Fruit fly (Drosophila melanogaster) whole organism, embryonic: Measurements from ENCODE around the gene ddbt.
A peak's percentile ranks its signal among the peaks of the same experiment; 100 is the strongest.

Source experiments
- Asciz ChIP-seq: fragments of 200-800 bp; sonication (Bioruptor generic); optimal IDR thresholded peaks from 2 replicates; lab custom pipeline; 2017; ENCODE audit warnings: missing biosample characterization, mild to moderate bottlenecking, missing genetic modification characterization, missing genetic modification reagents
- Bdp1 ChIP-seq: fragments of 200-800 bp; sonication (Bioruptor generic); optimal IDR thresholded peaks from 3 replicates; lab custom pipeline; 2016; ENCODE audit warnings: missing biosample characterization, missing genetic modification characterization
- C15 ChIP-seq: fragments of 200-800 bp; sonication (Bioruptor generic); IDR thresholded peaks from 3 replicates; pipeline ENCODE4 v1.3.6; 2022; ENCODE audit warnings: missing biosample characterization, missing genetic modification characterization
- CG10565 ChIP-seq: fragments of 200-800 bp; sonication (Bioruptor generic); optimal IDR thresholded peaks from 3 replicates; lab custom pipeline; 2016; ENCODE audit warnings: missing biosample characterization, mild to moderate bottlenecking, missing genetic modification characterization
- CG11398 ChIP-seq: fragments of 200-800 bp; sonication (Bioruptor generic); optimal IDR thresholded peaks from 2 replicates; lab custom pipeline; 2016; ENCODE audit warnings: missing biosample characterization, missing genetic modification characterization
- CG12219 ChIP-seq: fragments of 200-800 bp; sonication (Bioruptor generic); optimal IDR thresholded peaks from 3 replicates; lab custom pipeline; 2018; ENCODE audit warnings: missing biosample characterization, mild to moderate bottlenecking, missing genetic modification characterization
- CG1233 ChIP-seq: fragments of 200-800 bp; sonication (Bioruptor generic); optimal IDR thresholded peaks from 4 replicates; lab custom pipeline; 2018; ENCODE audit warnings: missing biosample characterization, mild to moderate bottlenecking, missing genetic modification characterization
- CG14441 ChIP-seq: fragments of 200-800 bp; sonication (Bioruptor generic); IDR thresholded peaks from 2 replicates; pipeline ENCODE4 v1.3.6; 2022; ENCODE audit warnings: missing biosample characterization, missing genetic modification characterization
- CG14860 ChIP-seq: fragments of 200-800 bp; sonication (Bioruptor generic); IDR thresholded peaks from 3 replicates; pipeline ENCODE4 v1.3.6; 2022; ENCODE audit warnings: missing biosample characterization, missing genetic modification characterization; ENCODE audit not compliant: partially characterized antibody
- CG14965 ChIP-seq: fragments of 200-800 bp; sonication (Bioruptor generic); optimal IDR thresholded peaks from 2 replicates; lab custom pipeline; 2016; ENCODE audit warnings: missing biosample characterization, missing genetic modification characterization, borderline replicate concordance
- CG15601 ChIP-seq: fragments of 200-800 bp; sonication (Bioruptor generic); optimal IDR thresholded peaks from 3 replicates; lab custom pipeline; 2019; ENCODE audit warnings: missing biosample characterization, mild to moderate bottlenecking, missing genetic modification characterization, moderate library complexity
- CG18476 ChIP-seq: fragments of 200-800 bp; sonication (Bioruptor generic); optimal IDR thresholded peaks from 2 replicates; lab custom pipeline; 2016; ENCODE audit warnings: missing biosample characterization, mild to moderate bottlenecking, missing genetic modification characterization
- CG2202 ChIP-seq: fragments of 200-800 bp; sonication (Bioruptor generic); optimal IDR thresholded peaks from 2 replicates; lab custom pipeline; 2018; ENCODE audit warnings: missing biosample characterization, mild to moderate bottlenecking, missing genetic modification characterization
- CG2678 ChIP-seq: fragments of 200-800 bp; sonication (Bioruptor generic); optimal IDR thresholded peaks from 3 replicates; lab custom pipeline; 2019; ENCODE audit warnings: missing biosample characterization, mild to moderate bottlenecking, missing genetic modification characterization, moderate library complexity
- CG32532 ChIP-seq: fragments of 200-800 bp; sonication (Bioruptor generic); IDR thresholded peaks from 2 replicates; pipeline ENCODE4 v1.3.6; 2022; ENCODE audit warnings: missing biosample characterization, missing genetic modification characterization
- CG3838 ChIP-seq: fragments of 200-800 bp; sonication (Bioruptor generic); optimal IDR thresholded peaks from 3 replicates; lab custom pipeline; 2016; ENCODE audit warnings: missing biosample characterization, missing genetic modification characterization
- CG4617 ChIP-seq: fragments of 200-800 bp; sonication (Bioruptor generic); optimal IDR thresholded peaks from 3 replicates; lab custom pipeline; 2016; ENCODE audit warnings: missing biosample characterization, missing genetic modification characterization, borderline replicate concordance
- CG6791 ChIP-seq: fragments of 200-800 bp; sonication (Bioruptor generic); IDR thresholded peaks from 3 replicates; pipeline ENCODE4 v1.3.6; 2022; ENCODE audit warnings: missing biosample characterization, missing genetic modification characterization; ENCODE audit not compliant: partially characterized antibody
- Dfd ChIP-seq, 2 experiments: fragments of >200 bp; optimal IDR thresholded peaks; 2 replicates each; lab custom pipeline; 2017; ENCODE audit warnings: missing biosample characterization in 2 of 2, missing genetic modification characterization in 2 of 2
- Dip2 ChIP-seq: fragments of 200-800 bp; sonication (Bioruptor generic); IDR thresholded peaks from 2 replicates; pipeline ENCODE4 v1.3.6; 2022; ENCODE audit warnings: missing biosample characterization, missing genetic modification characterization
- E2f2 ChIP-seq: fragments of 200-800 bp; sonication (Bioruptor generic); IDR thresholded peaks from 2 replicates; pipeline ENCODE4 v1.3.6; 2022; ENCODE audit warnings: missing biosample characterization, missing genetic modification characterization
- Elba2 ChIP-seq: fragments of 200-800 bp; sonication (Bioruptor generic); optimal IDR thresholded peaks from 3 replicates; lab custom pipeline; 2016; ENCODE audit warnings: missing biosample characterization, missing genetic modification characterization
- Hr3 ChIP-seq: fragments of 200-800 bp; sonication (Bioruptor generic); optimal IDR thresholded peaks from 3 replicates; lab custom pipeline; 2016; ENCODE audit warnings: missing biosample characterization, missing genetic modification characterization
- Hr78 ChIP-seq, 2 experiments: fragments of 200-800 bp in 1 of 2; fragments of >200 bp in 1 of 2; sonication (Bioruptor generic) in 1 of 2; optimal IDR thresholded peaks; 2 replicates each; lab custom pipeline; 2017 to 2019; ENCODE audit warnings: missing biosample characterization in 2 of 2, missing genetic modification characterization in 2 of 2, mild to moderate bottlenecking in 1 of 2, moderate library complexity in 1 of 2
- Kr ChIP-seq: fragments of 200-800 bp; sonication (Bioruptor generic); optimal IDR thresholded peaks from 2 replicates; lab custom pipeline; 2017; ENCODE audit warnings: missing biosample characterization, mild to moderate bottlenecking, missing genetic modification characterization
- MESR4 ChIP-seq: fragments of 200-800 bp; sonication (Bioruptor generic); optimal IDR thresholded peaks from 2 replicates; lab custom pipeline; 2018; ENCODE audit warnings: missing biosample characterization, mild to moderate bottlenecking, missing genetic modification characterization, moderate library complexity
- MTF-1 ChIP-seq: fragments of 200-800 bp; sonication (Bioruptor generic); optimal IDR thresholded peaks from 2 replicates; lab custom pipeline; 2018; ENCODE audit warnings: missing biosample characterization, mild to moderate bottlenecking, missing genetic modification characterization, borderline replicate concordance
- Mes4 ChIP-seq: fragments of 200-800 bp; sonication (Bioruptor generic); optimal IDR thresholded peaks from 2 replicates; lab custom pipeline; 2016; ENCODE audit warnings: missing biosample characterization, missing genetic modification characterization
- NC2α ChIP-seq: fragments of 200-800 bp; sonication (Bioruptor generic); optimal IDR thresholded peaks from 2 replicates; lab custom pipeline; 2016; ENCODE audit warnings: missing biosample characterization, missing genetic modification characterization
- PHDP ChIP-seq: fragments of 200-800 bp; sonication (Bioruptor generic); optimal IDR thresholded peaks from 3 replicates; lab custom pipeline; 2018; ENCODE audit warnings: missing biosample characterization, mild to moderate bottlenecking, missing genetic modification characterization, moderate library complexity
- Sry-β ChIP-seq: fragments of 200-800 bp; sonication (Bioruptor generic); optimal IDR thresholded peaks from 2 replicates; lab custom pipeline; 2018; ENCODE audit warnings: missing biosample characterization, mild to moderate bottlenecking, missing genetic modification characterization, moderate library complexity
- bab2 ChIP-seq: fragments of 200-800 bp; sonication (Bioruptor generic); optimal IDR thresholded peaks from 2 replicates; lab custom pipeline; 2016; ENCODE audit warnings: missing biosample characterization, missing genetic modification characterization
- chif ChIP-seq, 2 experiments: fragments of 200-800 bp; sonication (Bioruptor generic); optimal IDR thresholded peaks; 3 replicates each; lab custom pipeline; 2016; ENCODE audit warnings: missing biosample characterization in 2 of 2, missing genetic modification characterization in 2 of 2
- dan ChIP-seq: fragments of 200-800 bp; sonication (Bioruptor generic); IDR thresholded peaks from 2 replicates; pipeline ENCODE4 v1.3.6; 2022; ENCODE audit warnings: missing biosample characterization, missing genetic modification characterization
- ewg ChIP-seq: fragments of 200-800 bp; sonication (Bioruptor generic); optimal IDR thresholded peaks from 3 replicates; lab custom pipeline; 2017; ENCODE audit warnings: mild to moderate bottlenecking, missing biosample characterization, missing genetic modification reagents, missing genetic modification characterization
- fu2 ChIP-seq: fragments of 200-800 bp; sonication (Bioruptor generic); optimal IDR thresholded peaks from 2 replicates; lab custom pipeline; 2016; ENCODE audit warnings: missing biosample characterization, missing genetic modification characterization
- gce ChIP-seq: fragments of 200-800 bp; sonication (Bioruptor generic); IDR thresholded peaks from 3 replicates; pipeline ENCODE4 v1.3.6; 2022; ENCODE audit warnings: missing biosample characterization, missing genetic modification characterization
- gsb-n ChIP-seq: fragments of 200-800 bp; sonication (Bioruptor generic); optimal IDR thresholded peaks from 3 replicates; lab custom pipeline; 2018; ENCODE audit warnings: missing biosample characterization, mild to moderate bottlenecking, missing genetic modification characterization
- gt ChIP-seq: fragments of 200-800 bp; sonication (Bioruptor generic); IDR thresholded peaks from 2 replicates; pipeline ENCODE4 v1.3.6; 2022; ENCODE audit warnings: missing biosample characterization, missing genetic modification characterization
- jing ChIP-seq: fragments of 200-800 bp; sonication (Bioruptor generic); optimal IDR thresholded peaks from 2 replicates; lab custom pipeline; 2018; ENCODE audit warnings: missing biosample characterization, mild to moderate bottlenecking, missing genetic modification characterization
- jumu ChIP-seq: fragments of 200-800 bp; sonication (Bioruptor generic); optimal IDR thresholded peaks from 3 replicates; lab custom pipeline; 2016; ENCODE audit warnings: missing biosample characterization, missing genetic modification characterization
- kni ChIP-seq: fragments of 200-800 bp; sonication (Bioruptor generic); optimal IDR thresholded peaks from 3 replicates; lab custom pipeline; 2017; ENCODE audit warnings: mild to moderate bottlenecking, missing biosample characterization, missing genetic modification reagents, missing genetic modification characterization
- knrl ChIP-seq: fragments of 200-800 bp; sonication (Bioruptor generic); IDR thresholded peaks from 3 replicates; pipeline ENCODE4 v1.3.6; 2022; ENCODE audit warnings: missing biosample characterization, missing genetic modification characterization; ENCODE audit not compliant: partially characterized antibody
- lov ChIP-seq, 2 experiments: fragments of 200-800 bp in 1 of 2; fragments of >200 bp in 1 of 2; sonication (Bioruptor generic) in 1 of 2; IDR thresholded peaks in 1 of 2; optimal IDR thresholded peaks in 1 of 2; 2 replicates in 1 of 2; 3 replicates in 1 of 2; pipeline versions ENCODE4 v1.3.6 to Lab custom; 2017 to 2022; ENCODE audit warnings: missing biosample characterization in 1 of 2, missing genetic modification characterization in 1 of 2
- mam ChIP-seq: fragments of 200-800 bp; sonication (Bioruptor generic); optimal IDR thresholded peaks from 3 replicates; lab custom pipeline; 2016; ENCODE audit warnings: missing biosample characterization, missing genetic modification characterization
- rib ChIP-seq: fragments of 200-800 bp; sonication (Bioruptor generic); IDR thresholded peaks from 2 replicates; pipeline ENCODE4 v1.3.6; 2022; ENCODE audit warnings: missing biosample characterization, missing genetic modification characterization
- slp2 ChIP-seq: fragments of 200-800 bp; sonication (Bioruptor generic); optimal IDR thresholded peaks from 2 replicates; lab custom pipeline; 2016; ENCODE audit warnings: missing biosample characterization, missing genetic modification characterization
- stwl ChIP-seq: fragments of 200-800 bp; sonication (Bioruptor generic); optimal IDR thresholded peaks from 3 replicates; lab custom pipeline; 2018; ENCODE audit warnings: missing biosample characterization, mild to moderate bottlenecking, missing genetic modification characterization, moderate library complexity
- tap ChIP-seq: fragments of 200-800 bp; optimal IDR thresholded peaks from 3 replicates; lab custom pipeline; 2019; ENCODE audit warnings: missing biosample characterization, mild to moderate bottlenecking, missing genetic modification characterization, moderate library complexity

Gene ddbt

DNA sequence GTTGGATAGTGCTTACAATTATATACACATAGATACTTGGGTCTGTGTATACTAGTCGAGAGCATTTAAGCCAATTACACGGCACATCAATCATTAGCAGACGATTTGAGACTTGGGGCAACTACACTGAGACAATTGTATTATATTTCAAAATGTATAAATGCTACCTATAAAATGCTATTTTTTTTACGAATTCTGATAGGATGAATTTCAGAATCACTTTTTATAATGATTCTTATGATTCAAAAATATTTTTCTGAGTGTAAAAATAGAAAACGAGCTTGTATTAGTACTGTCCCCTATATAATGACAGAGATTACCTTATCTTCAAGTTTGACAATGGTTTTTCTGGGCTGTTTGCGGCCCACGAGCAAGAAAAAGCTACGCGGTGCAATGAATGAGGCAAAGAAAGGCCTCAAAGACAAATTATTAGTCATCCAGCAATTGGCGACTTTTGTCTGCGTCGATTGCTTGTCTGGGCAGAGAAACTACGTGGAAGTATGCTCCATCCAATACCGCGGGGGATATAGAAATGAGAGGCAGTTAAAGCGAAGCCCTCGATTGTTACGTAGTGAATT, 33.9 kb downstream of the ddbt start (continued):
- TF ChIP-seq CG6791 (no peak), lov (optimal IDR thresholded peaks at IDR 0.05; lab: Kevin White, UChicago) (no peak), lov (GFP tag; IDR thresholded peaks at IDR 0.05; lab: Robert Waterston, UW) (no peak; the same call in 2 of the 3 replicates), CG32532 (GFP tag; lab: Robert Waterston, UW) (peak; percentile 87), Kr (GFP tag; lab: Kevin White, UChicago) (no peak), Elba2 (GFP tag; lab: Kevin White, UChicago) (no peak), fu2 (GFP tag; lab: Kevin White, UChicago) (no peak), tap (peak; percentile 68), Sry-β (GFP tag; lab: Kevin White, UChicago) (no peak), dan (GFP tag; lab: Robert Waterston, UW) (no peak), Bdp1 (GFP tag; lab: Kevin White, UChicago) (peak; percentile 25), MTF-1 (GFP tag; lab: Kevin White, UChicago) (no peak), chif (GFP tag; optimal IDR thresholded peaks at IDR 0.05; lab: Kevin White, UChicago) (peak in 1 of 2 experiments; percentile 32), C15 (GFP tag; lab: Robert Waterston, UW) (0 out of 3 replicates have a peak, but pooled peaks have one; percentile 38), CG4617 (GFP tag; lab: Kevin White, UChicago) (peak; percentile 18), CG15601 (no peak), NC2α (GFP tag; lab: Kevin White, UChicago) (no peak), Dfd (GFP tag; optimal IDR thresholded peaks at IDR 0.05; lab: Kevin White, UChicago) (no peak), CG10565 (GFP tag; lab: Kevin White, UChicago) (no peak), stwl (tag; lab: Kevin White, UChicago) (no peak), CG3838 (no peak), mam (GFP tag; lab: Kevin White, UChicago) (peak; percentile 76), Dip2 (GFP tag; lab: Robert Waterston, UW) (no peak), Hr3 (peak; percentile 49), CG14860 (GFP tag; lab: Robert Waterston, UW) (no peak), PHDP (no peak), MESR4 (GFP tag; lab: Kevin White, UChicago) (no peak), CG14965 (GFP tag; lab: Kevin White, UChicago) (no peak), Asciz (GFP tag; lab: Kevin White, UChicago) (peak; percentile 37), ewg (peak; percentile 27), rib (GFP tag; lab: Robert Waterston, UW) (peak; percentile 77), gt (peak; percentile 61), Hr78 (GFP tag; optimal IDR thresholded peaks at IDR 0.05; lab: Kevin White, UChicago) (peak in 1 of 2 experiments; percentile 83), kni (GFP tag; lab: Kevin White, UChicago) (no peak), bab2 (GFP tag; lab: Kevin White, UChicago) (peak; percentile 75), CG2678 (tag; lab: Kevin White, UChicago) (peak; percentile 88), Mes4 (GFP tag; lab: Kevin White, UChicago) (no peak), CG2202 (peak; percentile 15), knrl (GFP tag; lab: Robert Waterston, UW) (no peak), CG11398 (no peak), CG18476 (peak; percentile 79), gsb-n (tag; lab: Kevin White, UChicago) (no peak), gce (GFP tag; lab: Robert Waterston, UW) (peak; percentile 60; the same call in 1 of the 3 replicates), CG14441 (GFP tag; lab: Robert Waterston, UW) (peak; percentile 83), CG12219 (GFP tag; lab: Kevin White, UChicago) (peak; percentile 40), jing (GFP tag; lab: Kevin White, UChicago) (no peak), CG1233 (peak; percentile 73), E2f2 (peak; percentile 40; the same call in 1 of the 2 replicates), jumu (no peak), slp2 (peak; percentile 55)
